Worm (Caenorhabditis elegans): ENCODE measurements around the gene dhs-26.

- TF ChIP-seq nhr-76 (tag; optimal IDR thresholded peaks at IDR 0.05) = no peak
- no peak for TF ChIP-seq grh-1 (GFP tag; IDR thresholded peaks at IDR 0.05)
Measured at ce11 chrX:3368659-3369058, 6.4 kb upstream of the dhs-26 start, which contains the start of gene ZK563.2.

Data from whole organism, L1 larva.